Worm (Caenorhabditis elegans): ENCODE data around the gene txt-5.

Gene txt-5

ce11 chrV:7875456-7875855, 38.5 kb upstream of the txt-5 start, which contains the start of gene F40A3.4:
TSS of gene F40A3.4 (plus strand) at chrV:7875756.
- TF ChIP-seq lin-15B (tag; optimal IDR thresholded peaks at IDR 0.05): no peak

DNA sequence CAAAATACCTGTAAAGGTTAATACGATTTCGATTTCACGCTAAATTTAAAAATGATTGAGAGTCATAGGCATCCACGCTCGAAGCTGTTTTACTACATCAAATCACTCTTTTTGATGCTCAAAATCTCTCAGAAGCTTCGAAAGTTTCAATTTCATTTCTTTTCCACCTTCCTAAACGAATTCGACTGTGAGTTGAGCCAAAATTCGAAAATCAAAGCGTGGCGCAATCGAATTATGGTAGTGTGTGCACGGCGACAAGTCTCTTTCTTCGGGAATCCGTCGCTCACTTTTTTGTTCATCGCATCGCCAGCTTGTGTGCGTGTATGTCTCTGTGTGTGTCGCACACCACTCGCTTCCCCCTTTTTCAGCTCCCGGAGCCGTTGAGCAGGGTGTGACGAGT, 36.0 kb upstream of the txt-5 start:
- TF ChIP-seq ces-1 (GFP tag; optimal IDR thresholded peaks at IDR 0.05) (peak; percentile 65), fkh-10 (GFP tag; optimal IDR thresholded peaks at IDR 0.05) (peak; percentile 55), F37D6.2 (tag; optimal IDR thresholded peaks at IDR 0.05) (no peak), ctbp-1 (GFP tag; IDR thresholded peaks at IDR 0.05) (0 out of 2 replicates have a peak, but pooled peaks have one; percentile 16)

DNA sequence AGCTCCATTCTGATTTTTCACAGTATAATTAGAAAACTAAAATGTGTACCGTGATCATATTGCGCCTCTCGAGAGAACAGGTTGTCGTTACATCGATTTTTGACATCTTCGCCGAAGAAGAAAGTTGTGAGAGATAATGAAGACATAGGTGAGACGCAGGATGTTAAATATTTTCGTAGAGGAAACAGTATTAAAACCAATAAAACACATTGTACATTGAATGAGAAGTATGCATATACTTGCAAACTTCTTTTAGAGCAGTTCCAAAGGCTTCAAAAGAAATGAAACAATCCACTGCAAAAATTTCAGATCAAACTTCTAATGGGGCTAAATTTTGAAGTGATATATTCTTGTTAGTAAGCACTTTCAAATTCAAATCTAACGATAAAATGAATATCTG, 33.8 kb upstream of the txt-5 start, which contains the start of gene nipi-4:
Gene nipi-4 (minus strand): TSS at position 101 of the 400 bp plus-strand sequence.
- TF ChIP-seq tra-1 (GFP tag; IDR thresholded peaks at IDR 0.05) (no peak), egl-27 (tag; optimal IDR thresholded peaks at IDR 0.05) (no peak), F26F4.8 (GFP tag; conservative IDR thresholded peaks at IDR 0.05) (no peak)

- no peak for TF ChIP-seq dmd-8 (GFP tag; IDR thresholded peaks at IDR 0.05)
- no peak for TF ChIP-seq nhr-25 (tag; optimal IDR thresholded peaks at IDR 0.05; ENCODE audit: borderline replicate concordance, insufficient read depth)
- TF ChIP-seq pha-4 (GFP tag; IDR thresholded peaks at IDR 0.05): no peak
- no peak for TF ChIP-seq pha-4 (tag; optimal IDR thresholded peaks at IDR 0.05)
- no peak for TF ChIP-seq nhr-11 (tag; optimal IDR thresholded peaks at IDR 0.05)
- TF ChIP-seq R02D3.7 (tag; optimal IDR thresholded peaks at IDR 0.05): no peak
- no peak for TF ChIP-seq vab-7 (GFP tag; IDR thresholded peaks at IDR 0.05)
- no peak for TF ChIP-seq unc-130 (GFP tag; optimal IDR thresholded peaks at IDR 0.05)
- no peak for TF ChIP-seq zfp-3 (GFP tag; conservative IDR thresholded peaks at IDR 0.05)
- TF ChIP-seq T26A8.4 (GFP tag; IDR thresholded peaks at IDR 0.05): no peak
- TF ChIP-seq ztf-7 (tag; optimal IDR thresholded peaks at IDR 0.05): no peak
Observed at ce11 chrV:7864663-7865062, 27.7 kb upstream of the txt-5 start, which contains the start of gene C37C3.11. TSS of gene C37C3.11 (minus strand) at chrV:7864763.

ce11 chrV:7863020-7863523, 26.1 kb upstream of the txt-5 start, which contains the start of gene C37C3.10:
TSS of gene C37C3.10 (minus strand) at chrV:7863070.
- no peak for TF ChIP-seq dmd-8 (GFP tag; IDR thresholded peaks at IDR 0.05)
- no peak for TF ChIP-seq ZK337.2 (GFP tag; IDR thresholded peaks at IDR 0.05)
- no peak for TF ChIP-seq D1046.2 (GFP tag; IDR thresholded peaks at IDR 0.05)
- TF ChIP-seq dve-1 (tag; optimal IDR thresholded peaks at IDR 0.05; ENCODE audit: insufficient read depth): no peak
- TF ChIP-seq dmd-6 (GFP tag; IDR thresholded peaks at IDR 0.05): peak; percentile 22; the same call in 1 of the 2 replicates
- TF ChIP-seq lim-7 (GFP tag; IDR thresholded peaks at IDR 0.05): no peak
- TF ChIP-seq nhr-6 (tag; optimal IDR thresholded peaks at IDR 0.05): no peak
- no peak for TF ChIP-seq fos-1 (tag; optimal IDR thresholded peaks at IDR 0.05)
- TF ChIP-seq F37D6.2 (tag; optimal IDR thresholded peaks at IDR 0.05): no peak

DNA sequence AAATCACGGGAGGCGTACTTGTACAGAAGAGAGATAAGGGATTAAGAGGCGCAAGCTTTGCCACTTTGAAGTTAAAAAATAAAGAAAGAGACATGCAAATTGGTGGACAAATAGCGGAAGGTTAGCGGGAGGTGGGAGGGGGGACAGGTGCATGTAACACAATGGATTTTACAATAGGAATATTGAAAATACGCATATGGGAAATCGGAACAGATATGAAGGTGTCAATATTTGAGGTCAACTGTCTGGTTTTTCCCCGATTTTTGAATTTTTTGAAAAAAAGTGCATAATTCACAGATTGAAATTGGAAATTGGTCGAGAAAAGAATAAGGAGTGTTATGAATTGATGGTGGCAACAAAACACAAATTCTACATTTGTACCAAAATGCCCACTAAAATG, 24.9 kb upstream of the txt-5 start, which contains the start of gene C37C3.17:
Gene C37C3.17 (minus strand): TSS at position 101 of the 400 bp plus-strand sequence.
- TF ChIP-seq spr-1 (tag; optimal IDR thresholded peaks at IDR 0.05) (no peak), ceh-62 (tag; optimal IDR thresholded peaks at IDR 0.05) (no peak), php-3 (GFP tag; IDR thresholded peaks at IDR 0.05) (no peak), lir-3 (tag; optimal IDR thresholded peaks at IDR 0.05) (no peak), zip-2 (tag; optimal IDR thresholded peaks at IDR 0.05) (no peak), Y105C5A.15 (GFP tag; IDR thresholded peaks at IDR 0.05) (no peak), ceh-28 (tag; optimal IDR thresholded peaks at IDR 0.05) (no peak), ceh-82 (tag; optimal IDR thresholded peaks at IDR 0.05) (no peak), ceh-20 (GFP tag; IDR thresholded peaks at IDR 0.05) (no peak), duxl-1 (tag; optimal IDR thresholded peaks at IDR 0.05; ENCODE audit: poor library complexity) (no peak), D1046.2 (GFP tag; IDR thresholded peaks at IDR 0.05) (no peak), lin-15B (tag; optimal IDR thresholded peaks at IDR 0.05) (no peak), set-16 (GFP tag; IDR thresholded peaks at IDR 0.05) (no peak), F44E2.7 (GFP tag; IDR thresholded peaks at IDR 0.05) (no peak)
